Worm (Caenorhabditis elegans) whole organism, L4 larva: Measurements from ENCODE around the gene C30G4.4.

Experiments used
- Y48G9A.11 ChIP-seq: fragments of 200-800 bp; sonication (Bioruptor generic); IDR thresholded peaks from 2 replicates; pipeline ENCODE4 v1.3.6; 2022; ENCODE audit warnings: missing genetic modification reagents, missing genetic modification characterization, missing compliant biosample characterization
- dpl-1 ChIP-seq: fragments of 150-350 bp; optimal IDR thresholded peaks from 2 replicates; lab custom pipeline; 2014; ENCODE audit warnings: missing biosample characterization, missing genetic modification reagents, missing genetic modification characterization
- fos-1 ChIP-seq: fragments of 150-350 bp; optimal IDR thresholded peaks from 2 replicates; lab custom pipeline; 2014; ENCODE audit warnings: missing biosample characterization, missing genetic modification characterization
- jun-1 ChIP-seq: fragments of 150-350 bp; optimal IDR thresholded peaks from 2 replicates; lab custom pipeline; 2014; ENCODE audit warnings: missing biosample characterization, missing genetic modification reagents, missing genetic modification characterization
- lin-15B ChIP-seq: fragments of 150-350 bp; sonication (generic microtip); optimal IDR thresholded peaks from 3 replicates; lab custom pipeline; 2014; ENCODE audit warnings: missing biosample characterization, missing genetic modification characterization
- mxl-2 ChIP-seq: fragments of 200-800 bp; sonication (Bioruptor generic); conservative IDR thresholded peaks from 2 replicates; pipeline ENCODE4 v1.3.6; 2022; ENCODE audit warnings: missing genetic modification reagents, missing genetic modification characterization, missing compliant biosample characterization
- nhr-48 ChIP-seq: sonication (generic microtip); optimal IDR thresholded peaks from 2 replicates; lab custom pipeline; 2016; ENCODE audit warnings: mild to moderate bottlenecking, missing genetic modification characterization, missing compliant biosample characterization
- pha-4 ChIP-seq, 2 experiments: fragments of 150-350 bp in 1 of 2; fragments of 200-800 bp in 1 of 2; sonication (Bioruptor generic) in 1 of 2; IDR thresholded peaks in 1 of 2; optimal IDR thresholded peaks in 1 of 2; 2 replicates each; pipeline versions ENCODE4 v1.3.6 to Lab custom; 2014 to 2022; ENCODE audit warnings: missing genetic modification characterization in 2 of 2, missing genetic modification reagents in 2 of 2, missing biosample characterization in 1 of 2, missing compliant biosample characterization in 1 of 2
- skn-1 ChIP-seq: fragments of 150-350 bp; optimal IDR thresholded peaks from 2 replicates; lab custom pipeline; 2014; ENCODE audit warnings: missing biosample characterization, missing genetic modification characterization
- snpc-1.2 ChIP-seq: fragments of 200-800 bp; sonication (Bioruptor generic); IDR thresholded peaks from 2 replicates; pipeline ENCODE4 v1.3.6; 2022; ENCODE audit warnings: missing genetic modification reagents, missing genetic modification characterization, missing compliant biosample characterization
- snpc-4 ChIP-seq: fragments of 150-350 bp; optimal IDR thresholded peaks from 2 replicates; lab custom pipeline; 2014; ENCODE audit warnings: missing biosample characterization, missing genetic modification characterization
- unc-39 ChIP-seq: sonication (generic microtip); optimal IDR thresholded peaks from 2 replicates; lab custom pipeline; 2017; ENCODE audit warnings: missing biosample characterization, missing genetic modification characterization

- TF ChIP-seq skn-1 (tag; lab: Kevin White, UChicago) (no peak), dpl-1 (no peak), Y48G9A.11 (no peak), snpc-1.2 (no peak), snpc-4 (tag; lab: Kevin White, UChicago) (no peak), pha-4 (GFP tag; IDR thresholded peaks at IDR 0.05; lab: Robert Waterston, UW) (no peak), pha-4 (tag; optimal IDR thresholded peaks at IDR 0.05; lab: Kevin White, UChicago) (no peak), lin-15B (no peak), nhr-48 (tag; lab: Kevin White, UChicago) (no peak), mxl-2 (GFP tag; lab: Robert Waterston, UW) (no peak), unc-39 (tag; lab: Kevin White, UChicago) (no peak), jun-1 (tag; lab: Kevin White, UChicago) (no peak), fos-1 (no peak)
Observed at ce11 chrX:17055481-17055835, 16.5 kb downstream of the C30G4.4 start, which contains the start of gene gcy-11.
